Worm (Caenorhabditis elegans): ENCODE results near the gene ref-1.

- TF ChIP-seq nhr-12 (tag; optimal IDR thresholded peaks at IDR 0.05) (no peak), R02D3.7 (tag; optimal IDR thresholded peaks at IDR 0.05) (no peak), ama-1 (optimal IDR thresholded peaks at IDR 0.05) (no peak), snpc-4 (tag; optimal IDR thresholded peaks at IDR 0.05) (no peak), unc-62 (GFP tag; optimal IDR thresholded peaks at IDR 0.05) (no peak), elt-3 (tag; optimal IDR thresholded peaks at IDR 0.05) (no peak)
These were observed 33.8 kb downstream of the ref-1 start for ce11 chrII:10252048-10252447.
